Fruit fly (Drosophila melanogaster): Measurements from ENCODE around the gene CG32512.

DNA sequence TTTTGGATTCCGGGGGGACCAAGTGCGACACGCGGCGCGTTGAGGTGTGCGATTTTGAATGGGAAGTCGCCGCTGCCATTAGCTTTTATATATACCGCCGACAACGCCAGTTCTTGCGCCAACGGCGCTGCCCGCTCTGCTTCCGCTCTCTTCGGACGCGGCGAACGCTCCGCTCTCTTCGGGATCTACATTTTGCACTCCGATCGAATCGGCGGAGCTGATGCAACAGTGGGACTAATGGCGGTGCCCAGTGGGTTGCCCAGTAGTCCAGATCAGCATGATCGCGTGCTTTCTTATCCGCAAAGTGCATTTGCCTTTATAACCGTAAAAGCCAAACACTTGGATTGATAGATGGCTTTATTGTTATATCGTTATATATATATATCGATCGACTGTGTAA lies at the start of gene CG32512:
- TF ChIP-seq fd64A (GFP tag; optimal IDR thresholded peaks at IDR 0.05) (no peak), Neu2 (GFP tag; optimal IDR thresholded peaks at IDR 0.05; ENCODE audit: borderline replicate concordance) (no peak), gt (GFP tag; IDR thresholded peaks at IDR 0.05) (no peak), slou (GFP tag; optimal IDR thresholded peaks at IDR 0.05) (no peak), Hr78 (GFP tag; optimal IDR thresholded peaks at IDR 0.05) (no peak), CG11696 (GFP tag; IDR thresholded peaks at IDR 0.05) (no peak)

Measured in whole organism, embryonic.